Fruit fly (Drosophila melanogaster) Kc167 (cell line): ENCODE results near the gene CG15399.

Source experiments
- Myc ChIP-seq: fragments of >200 bp; optimal IDR thresholded peaks from 2 replicates; lab custom pipeline; 2017; ENCODE audit warnings: missing external identifiers
- Sin3A ChIP-seq: fragments of >200 bp; optimal IDR thresholded peaks from 2 replicates; lab custom pipeline; 2018; ENCODE audit warnings: missing external identifiers
- h ChIP-seq: fragments of >200 bp; optimal IDR thresholded peaks from 3 replicates; lab custom pipeline; 2018; ENCODE audit warnings: missing external identifiers
- insv ChIP-seq: fragments of >200 bp; optimal IDR thresholded peaks from 3 replicates; lab custom pipeline; 2018; ENCODE audit warnings: missing external identifiers
- psq ChIP-seq: fragments of >200 bp; optimal IDR thresholded peaks from 2 replicates; lab custom pipeline; 2017; ENCODE audit warnings: missing external identifiers
- ttk ChIP-seq: sonication (Bioruptor generic); optimal IDR thresholded peaks from 2 replicates; lab custom pipeline; 2017; ENCODE audit warnings: missing external identifiers

CG15399 gene

DNA sequence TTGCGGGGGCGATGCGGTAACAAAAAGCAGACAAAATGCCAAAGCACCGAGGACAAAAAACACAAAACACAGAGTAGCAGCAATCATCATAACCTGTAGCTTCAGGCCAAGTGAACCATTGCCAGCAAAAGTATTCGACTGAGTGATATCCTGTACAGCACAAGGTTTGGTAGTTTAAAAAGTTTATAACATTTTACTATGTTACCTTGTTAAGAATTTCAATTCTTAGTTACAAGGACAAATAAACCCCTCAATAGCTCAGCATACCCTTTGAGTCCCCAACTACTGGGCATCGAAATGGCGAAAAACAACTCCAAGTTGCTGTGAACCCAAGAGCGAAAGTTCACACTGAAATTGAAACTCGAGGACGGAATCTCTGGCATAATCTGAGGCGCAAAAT is 48.5 kb downstream of the CG15399 start:
- TF ChIP-seq h (lab: Kevin White, UChicago) (no peak), Sin3A (lab: Kevin White, UChicago) (no peak), insv (no peak), Myc (lab: Kevin White, UChicago) (no peak), psq (no peak), ttk (lab: Kevin White, UChicago) (no peak)

DNA sequence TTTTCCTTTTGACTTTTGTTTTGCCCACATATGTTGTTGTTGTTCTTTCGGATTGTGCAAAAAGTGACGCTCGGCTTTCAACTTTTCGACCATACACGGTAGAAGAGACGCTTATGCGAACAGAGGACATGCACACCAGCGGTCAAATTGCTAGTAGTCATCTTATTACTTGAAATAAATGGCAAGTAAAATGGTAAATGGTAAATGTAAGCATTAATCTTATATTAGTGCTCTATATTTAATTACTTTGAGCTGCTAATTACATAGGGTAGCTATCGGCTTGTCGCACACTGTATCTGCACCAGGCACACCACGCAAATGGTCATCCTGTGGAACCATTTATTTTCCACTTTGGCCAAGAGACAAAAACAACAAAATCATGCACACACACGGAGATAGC is 50.3 kb downstream of the CG15399 start:
- no peak for TF ChIP-seq psq
- TF ChIP-seq h (lab: Kevin White, UChicago), result no peak
- TF ChIP-seq Myc (lab: Kevin White, UChicago), result no peak
- no peak for TF ChIP-seq Sin3A (lab: Kevin White, UChicago)
- no peak for TF ChIP-seq insv
- no peak for TF ChIP-seq ttk (lab: Kevin White, UChicago)
